Worm (Caenorhabditis elegans) whole organism, L1 larva: ENCODE measurements around the gene F07G11.4.

Experiments used
- ama-1 ChIP-seq: fragments of 150-350 bp; optimal IDR thresholded peaks from 2 replicates; lab custom pipeline; 2014
- elt-3 ChIP-seq, 6 experiments: fragments of 150-350 bp in 1 of 6; sonication (generic microtip); optimal IDR thresholded peaks; 2 replicates each; lab custom pipeline; 2017 to 2018; ENCODE audit warnings: missing biosample characterization in 6 of 6, missing genetic modification characterization in 6 of 6, inconsistent platforms in 1 of 6
- hlh-17 ChIP-seq: fragments of 200-800 bp; sonication (Bioruptor generic); optimal IDR thresholded peaks from 2 replicates; lab custom pipeline; 2018; ENCODE audit warnings: missing genetic modification characterization, mild to moderate bottlenecking, missing compliant biosample characterization, moderate library complexity, borderline replicate concordance
- jun-1 ChIP-seq: fragments of 150-350 bp; optimal IDR thresholded peaks from 2 replicates; lab custom pipeline; 2014; ENCODE audit warnings: missing biosample characterization, missing genetic modification reagents, missing genetic modification characterization
- lsy-2 ChIP-seq, 2 experiments: fragments of 150-350 bp; optimal IDR thresholded peaks; 2 replicates each; lab custom pipeline; 2014; ENCODE audit warnings: missing biosample characterization in 2 of 2, missing genetic modification characterization in 2 of 2
- mdl-1 ChIP-seq, 2 experiments: fragments of 150-350 bp; optimal IDR thresholded peaks; 2 replicates each; lab custom pipeline; 2014 to 2017; ENCODE audit warnings: missing biosample characterization in 2 of 2, missing genetic modification characterization in 2 of 2, inconsistent platforms in 1 of 2
- nhr-71 ChIP-seq: sonication (generic microtip); optimal IDR thresholded peaks from 2 replicates; lab custom pipeline; 2016; ENCODE audit warnings: mild to moderate bottlenecking, missing genetic modification characterization, moderate library complexity, missing compliant biosample characterization
- snpc-4 ChIP-seq: fragments of 150-350 bp; optimal IDR thresholded peaks from 2 replicates; lab custom pipeline; 2014; ENCODE audit warnings: missing biosample characterization, missing genetic modification characterization

- TF ChIP-seq ama-1 (lab: Kevin White, UChicago) (no peak), lsy-2 (tag; optimal IDR thresholded peaks at IDR 0.05; lab: Kevin White, UChicago) (no peak), mdl-1 (tag; optimal IDR thresholded peaks at IDR 0.05; lab: Kevin White, UChicago) (no peak), snpc-4 (no peak), elt-3 (tag; optimal IDR thresholded peaks at IDR 0.05; lab: Kevin White, UChicago) (no peak), hlh-17 (GFP tag; lab: Kevin White, UChicago) (no peak), jun-1 (tag; lab: Kevin White, UChicago) (no peak), nhr-71 (no peak)
Observed at ce11 chrV:7326928-7327327, 31.8 kb upstream of the F07G11.4 start, which contains the start of gene F10G2.4.
